Worm (Caenorhabditis elegans) whole organism, young adult: Measurements from ENCODE around the gene str-41.
"Not testable (repeated sequence)": the region's sequence is repeated elsewhere in the genome, so short reads cannot be mapped to it uniquely, and the experiment has no call there.

Experiments used
- C06A6.2 ChIP-seq: fragments of 200-800 bp; sonication (Bioruptor generic); conservative IDR thresholded peaks from 2 replicates; pipeline ENCODE4 v1.3.6; 2022; ENCODE audit warnings: missing genetic modification characterization, missing compliant biosample characterization
- athp-1 ChIP-seq: sonication (generic microtip); optimal IDR thresholded peaks from 2 replicates; lab custom pipeline; 2017; ENCODE audit warnings: mild to moderate bottlenecking, missing genetic modification characterization, missing compliant biosample characterization
- nhr-179 ChIP-seq: sonication (generic microtip); optimal IDR thresholded peaks from 2 replicates; lab custom pipeline; 2016; ENCODE audit warnings: mild to moderate bottlenecking, missing genetic modification characterization, missing compliant biosample characterization

- TF ChIP-seq athp-1 (tag; lab: Kevin White, UChicago); nhr-179 (tag; lab: Kevin White, UChicago); C06A6.2 (GFP tag; lab: Robert Waterston, UW): not testable (repeated sequence)
Measured at ce11 chrV:7443480-7443879, 31.7 kb downstream of the str-41 start.
